Worm (Caenorhabditis elegans) whole organism, L3 larva: Measurements from ENCODE around the gene fbxa-115.
A peak's percentile ranks its signal among the peaks of the same experiment; 100 is the strongest.

Source experiments
- nhr-12 ChIP-seq: fragments of 150-350 bp; optimal IDR thresholded peaks from 2 replicates; lab custom pipeline; 2014; ENCODE audit warnings: missing biosample characterization, missing genetic modification characterization
- pqm-1 ChIP-seq: fragments of 150-350 bp; optimal IDR thresholded peaks from 2 replicates; lab custom pipeline; 2017; ENCODE audit warnings: missing biosample characterization, missing genetic modification characterization, inconsistent platforms

ce11 chrV:20147662-20148245 lies 44.2 kb downstream of the fbxa-115 start, which contains the start of gene Y113G7A.13:
- TF ChIP-seq pqm-1 (tag; lab: Kevin White, UChicago) (peak; percentile 80), nhr-12 (no peak)
